Fruit fly (Drosophila melanogaster): Measurements from ENCODE around the gene CG42709.

Gene CG42709

DNA sequence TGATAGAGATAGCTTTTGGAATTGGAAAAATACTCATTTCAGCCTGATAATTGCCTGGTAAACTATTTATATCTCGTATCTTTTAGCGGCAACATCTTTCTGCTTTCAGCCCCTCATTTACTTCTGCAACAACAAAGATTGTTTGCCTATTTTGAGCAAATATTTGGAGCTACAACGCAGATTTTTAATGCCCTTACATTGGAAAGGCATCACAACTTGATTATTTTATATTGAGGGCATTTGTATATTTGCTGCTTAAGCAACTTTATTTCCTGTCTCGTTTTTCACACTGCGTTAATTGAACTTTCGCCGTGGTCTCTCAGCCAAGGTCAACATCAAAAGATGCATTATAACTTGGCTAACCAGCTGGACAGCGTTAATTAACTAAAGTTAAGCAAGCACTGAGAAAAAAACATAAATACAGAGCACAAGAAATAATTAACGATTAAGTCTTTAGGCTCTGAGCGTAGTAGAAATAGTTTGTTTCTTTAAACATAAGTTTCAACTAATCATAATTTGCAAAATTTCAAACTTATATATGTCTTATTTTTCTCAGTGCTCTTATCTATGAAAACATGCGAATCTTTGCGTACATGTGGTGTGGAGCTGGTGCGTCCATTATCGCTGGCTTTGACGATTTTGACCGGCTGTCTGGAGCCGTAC is 41.4 kb downstream of the CG42709 start (continued):
- TF ChIP-seq fd3F (GFP tag; optimal IDR thresholded peaks at IDR 0.05), result peak; percentile 9
- no peak for TF ChIP-seq E2f1 (GFP tag; IDR thresholded peaks at IDR 0.05)
- peak; percentile 71 for TF ChIP-seq PHDP (tag; optimal IDR thresholded peaks at IDR 0.05)
- TF ChIP-seq unpg (GFP tag; optimal IDR thresholded peaks at IDR 0.05), result peak; percentile 68
- no peak for TF ChIP-seq BEAF-32 (GFP tag; optimal IDR thresholded peaks at IDR 0.05)
- TF ChIP-seq nerfin-2 (GFP tag; IDR thresholded peaks at IDR 0.05; ENCODE audit: partially characterized antibody), result no peak
- no peak for TF ChIP-seq sna (GFP tag; IDR thresholded peaks at IDR 0.05; ENCODE audit: partially characterized antibody)
- no peak for TF ChIP-seq Opbp (GFP tag; IDR thresholded peaks at IDR 0.05; ENCODE audit: partially characterized antibody)
- peak in 1 of 2 experiments; percentile 22 for TF ChIP-seq chif (GFP tag; optimal IDR thresholded peaks at IDR 0.05)
- no peak for TF ChIP-seq knrl (GFP tag; IDR thresholded peaks at IDR 0.05; ENCODE audit: partially characterized antibody)
- TF ChIP-seq YL-1 (GFP tag; optimal IDR thresholded peaks at IDR 0.05), result no peak
- peak; percentile 8; the same call in 1 of the 2 replicates for TF ChIP-seq sens-2 (GFP tag; IDR thresholded peaks at IDR 0.05)
- peak; percentile 36; the same call in 1 of the 2 replicates for TF ChIP-seq chm (GFP tag; IDR thresholded peaks at IDR 0.05)
- peak; percentile 45 for TF ChIP-seq CG13624 (GFP tag; optimal IDR thresholded peaks at IDR 0.05)
- TF ChIP-seq dmrt11E (tag; optimal IDR thresholded peaks at IDR 0.05), result peak; percentile 18
- peak; percentile 52; the same call in 1 of the 2 replicates for TF ChIP-seq seq (GFP tag; IDR thresholded peaks at IDR 0.05)
- TF ChIP-seq dimm (GFP tag; IDR thresholded peaks at IDR 0.05), result no peak
- peak; percentile 36 for TF ChIP-seq org-1 (GFP tag; optimal IDR thresholded peaks at IDR 0.05)
- TF ChIP-seq Sox100B (GFP tag; optimal IDR thresholded peaks at IDR 0.05), result no peak
- TF ChIP-seq CG12155 (GFP tag; optimal IDR thresholded peaks at IDR 0.05), result peak; percentile 45
- TF ChIP-seq Dad (GFP tag; optimal IDR thresholded peaks at IDR 0.05), result no peak
- no peak for TF ChIP-seq ac (GFP tag; optimal IDR thresholded peaks at IDR 0.05)
- TF ChIP-seq CG6854 (GFP tag; optimal IDR thresholded peaks at IDR 0.05), result peak; percentile 19
- peak; percentile 51 for TF ChIP-seq CG12659 (GFP tag; optimal IDR thresholded peaks at IDR 0.05)
- peak; percentile 57 for TF ChIP-seq CG13775 (GFP tag; optimal IDR thresholded peaks at IDR 0.05)
- TF ChIP-seq Ets97D (GFP tag; optimal IDR thresholded peaks at IDR 0.05), result no peak
- peak in 1 of 2 experiments; percentile 27 for TF ChIP-seq Pdp1 (GFP tag; optimal IDR thresholded peaks at IDR 0.05)
- TF ChIP-seq bab2 (GFP tag; optimal IDR thresholded peaks at IDR 0.05), result peak; percentile 53
- peak; percentile 33 for TF ChIP-seq CG17385 (GFP tag; optimal IDR thresholded peaks at IDR 0.05)
- no peak for TF ChIP-seq CG17186 (GFP tag; optimal IDR thresholded peaks at IDR 0.05)
- no peak for TF ChIP-seq NK7.1 (GFP tag; optimal IDR thresholded peaks at IDR 0.05)
- TF ChIP-seq sc (optimal IDR thresholded peaks at IDR 0.05), result no peak
- no peak for TF ChIP-seq sc (GFP tag; optimal IDR thresholded peaks at IDR 0.05)
- peak; percentile 56 for TF ChIP-seq Fer3 (tag; optimal IDR thresholded peaks at IDR 0.05)
- peak; percentile 54 for TF ChIP-seq Meics (GFP tag; optimal IDR thresholded peaks at IDR 0.05)
- peak; percentile 20 for TF ChIP-seq gcm (GFP tag; optimal IDR thresholded peaks at IDR 0.05)
- peak; percentile 15 for TF ChIP-seq tx (GFP tag; optimal IDR thresholded peaks at IDR 0.05)
- peak; percentile 25 for TF ChIP-seq Dek (tag; optimal IDR thresholded peaks at IDR 0.05)
- TF ChIP-seq CG4820 (GFP tag; optimal IDR thresholded peaks at IDR 0.05), result peak; percentile 22
- TF ChIP-seq CG12769 (tag; optimal IDR thresholded peaks at IDR 0.05), result peak; percentile 29
- TF ChIP-seq jigr1 (GFP tag; IDR thresholded peaks at IDR 0.05), result no peak
- TF ChIP-seq pnt (GFP tag; optimal IDR thresholded peaks at IDR 0.05), result peak; percentile 12
- TF ChIP-seq Dfd (GFP tag; optimal IDR thresholded peaks at IDR 0.05), result no peak
- no peak for TF ChIP-seq CG17802 (tag; optimal IDR thresholded peaks at IDR 0.05)
- peak; percentile 66 for TF ChIP-seq Ada2b (GFP tag; IDR thresholded peaks at IDR 0.05)
- no peak for TF ChIP-seq bowl (GFP tag; IDR thresholded peaks at IDR 0.05)
- TF ChIP-seq CG9609 (GFP tag; optimal IDR thresholded peaks at IDR 0.05), result peak; percentile 49
- TF ChIP-seq Myb (GFP tag; optimal IDR thresholded peaks at IDR 0.05), result no peak
- TF ChIP-seq Hr39 (optimal IDR thresholded peaks at IDR 0.05), result no peak
- TF ChIP-seq CG18619 (GFP tag; optimal IDR thresholded peaks at IDR 0.05), result peak; percentile 58
